Worm (Caenorhabditis elegans): ENCODE data around the gene T06E6.1.
"Not testable (repeated sequence)": the region's sequence is repeated elsewhere in the genome, so short reads cannot be mapped to it uniquely, and the experiment has no call there.

DNA sequence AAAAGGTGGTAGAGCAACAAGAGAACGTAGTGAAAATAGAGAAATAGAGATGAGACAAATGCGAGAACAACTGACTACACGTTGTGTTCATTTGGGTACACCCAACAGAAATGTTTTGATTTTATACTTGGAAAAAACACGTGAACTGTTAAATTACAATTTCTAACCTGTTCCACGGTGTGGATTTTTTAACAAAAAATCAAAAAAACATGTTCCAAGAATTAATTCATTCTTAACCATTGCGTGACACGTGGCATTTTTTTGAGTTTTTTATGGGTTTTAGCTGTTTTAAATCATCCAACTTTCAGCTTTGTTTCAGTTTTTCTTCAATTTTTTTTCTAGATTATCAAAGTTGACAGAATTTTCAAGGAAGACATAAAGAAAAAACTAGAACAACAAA lies 33.3 kb downstream of the T06E6.1 start, which contains the start of gene ech-1.1:
- not testable (repeated sequence) for TF ChIP-seq ama-1 (optimal IDR thresholded peaks at IDR 0.05); ceh-13 (GFP tag; optimal IDR thresholded peaks at IDR 0.05); scrt-1 (GFP tag; IDR thresholded peaks at IDR 0.05); aly-1 (tag; optimal IDR thresholded peaks at IDR 0.05); pes-1 (GFP tag; IDR thresholded peaks at IDR 0.05); tbx-37 (GFP tag; conservative IDR thresholded peaks at IDR 0.05); hmg-4 (GFP tag; optimal IDR thresholded peaks at IDR 0.05); B0310.2 (tag; optimal IDR thresholded peaks at IDR 0.05); tra-4 (tag; optimal IDR thresholded peaks at IDR 0.05); sea-1 (GFP tag; conservative IDR thresholded peaks at IDR 0.05); hmbx-1 (tag; optimal IDR thresholded peaks at IDR 0.05); flt-1 (GFP tag; IDR thresholded peaks at IDR 0.05); tbx-11 (GFP tag; IDR thresholded peaks at IDR 0.05); hnd-1 (tag; optimal IDR thresholded peaks at IDR 0.05)
